Worm (Caenorhabditis elegans): Measurements from ENCODE around the gene R09D1.12.

R09D1.12 gene

DNA sequence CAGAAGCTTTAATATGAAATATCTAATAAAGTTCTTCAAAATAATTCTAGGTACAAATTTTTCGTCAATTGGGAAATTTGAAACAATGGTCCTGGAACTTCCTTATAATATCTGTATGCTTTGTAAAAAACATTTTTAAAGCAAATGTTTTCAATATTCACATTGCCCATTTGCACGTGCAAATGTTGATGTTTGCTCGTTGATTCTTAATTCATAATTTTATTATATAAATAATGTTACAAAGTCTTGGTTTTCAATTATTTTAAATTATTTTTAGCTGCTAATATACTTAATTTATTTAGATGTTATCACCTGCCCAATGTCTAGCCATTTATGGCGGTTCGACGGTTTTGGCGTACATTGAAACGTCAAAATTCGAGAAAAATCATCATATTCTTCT is 30.1 kb downstream of the R09D1.12 start, which contains the start of gene M176.11:
Gene M176.11 (plus strand): TSS at position 301 of the 400 bp plus-strand sequence.
- TF ChIP-seq fos-1 (tag; optimal IDR thresholded peaks at IDR 0.05) (no peak), blmp-1 (tag; optimal IDR thresholded peaks at IDR 0.05; ENCODE audit: insufficient read depth) (no peak), skn-1 (tag; optimal IDR thresholded peaks at IDR 0.05) (no peak), ztf-1 (GFP tag; conservative IDR thresholded peaks at IDR 0.05) (no peak), zag-1 (tag; optimal IDR thresholded peaks at IDR 0.05) (no peak), lin-11 (tag; optimal IDR thresholded peaks at IDR 0.05) (no peak), mab-5 (tag; optimal IDR thresholded peaks at IDR 0.05) (no peak), dmd-4 (tag; optimal IDR thresholded peaks at IDR 0.05) (no peak), ceh-82 (tag; optimal IDR thresholded peaks at IDR 0.05) (no peak), mdl-1 (tag; optimal IDR thresholded peaks at IDR 0.05) (no peak), snpc-4 (tag; optimal IDR thresholded peaks at IDR 0.05) (no peak), sem-4 (tag; optimal IDR thresholded peaks at IDR 0.05) (no peak), nhr-12 (tag; optimal IDR thresholded peaks at IDR 0.05) (no peak), sma-9 (GFP tag; optimal IDR thresholded peaks at IDR 0.05) (no peak), sma-9 (tag; optimal IDR thresholded peaks at IDR 0.05) (no peak)

DNA sequence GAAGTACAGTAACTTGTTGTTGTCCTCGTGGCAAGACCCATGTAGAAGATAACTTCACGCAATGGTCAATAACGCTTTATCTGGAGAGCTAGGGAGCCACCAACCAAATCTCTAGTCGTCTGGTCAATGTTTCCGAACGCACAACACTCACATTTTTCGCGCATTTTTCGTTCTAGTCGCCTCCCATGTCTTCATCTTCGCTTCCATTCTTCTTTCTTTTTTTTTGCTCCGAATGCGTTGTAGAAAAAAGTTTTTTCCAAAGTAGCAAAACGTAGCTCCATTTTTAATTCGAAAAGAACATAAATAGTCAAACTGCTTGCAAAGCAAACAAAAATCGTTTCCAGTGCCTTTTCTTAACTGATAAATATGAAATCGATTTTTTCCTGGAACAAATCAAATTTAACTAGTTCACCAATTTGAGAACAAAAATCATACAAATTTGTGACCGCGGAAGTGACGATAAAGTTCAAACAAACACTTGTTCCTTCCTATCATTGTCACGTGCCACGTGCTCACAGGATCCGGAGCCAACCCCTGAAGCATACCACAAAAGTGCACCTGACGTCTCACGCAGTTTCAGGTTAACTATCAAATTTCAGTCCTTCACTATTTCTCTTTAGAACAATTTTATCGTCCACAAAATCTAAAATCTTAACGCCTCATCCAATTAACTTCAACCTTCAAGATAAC is 33.1 kb downstream of the R09D1.12 start:
- TF ChIP-seq ama-1 (optimal IDR thresholded peaks at IDR 0.05) = no peak
- TF ChIP-seq nhr-21 (tag; optimal IDR thresholded peaks at IDR 0.05) = no peak
- TF ChIP-seq elt-3 (tag; optimal IDR thresholded peaks at IDR 0.05) = no peak
- TF ChIP-seq nhr-25 (tag; optimal IDR thresholded peaks at IDR 0.05) = no peak
- TF ChIP-seq zag-1 (tag; optimal IDR thresholded peaks at IDR 0.05) = no peak
- no peak for TF ChIP-seq sma-3 (GFP tag; optimal IDR thresholded peaks at IDR 0.05)
- TF ChIP-seq lin-39 (tag; optimal IDR thresholded peaks at IDR 0.05) = no peak

DNA sequence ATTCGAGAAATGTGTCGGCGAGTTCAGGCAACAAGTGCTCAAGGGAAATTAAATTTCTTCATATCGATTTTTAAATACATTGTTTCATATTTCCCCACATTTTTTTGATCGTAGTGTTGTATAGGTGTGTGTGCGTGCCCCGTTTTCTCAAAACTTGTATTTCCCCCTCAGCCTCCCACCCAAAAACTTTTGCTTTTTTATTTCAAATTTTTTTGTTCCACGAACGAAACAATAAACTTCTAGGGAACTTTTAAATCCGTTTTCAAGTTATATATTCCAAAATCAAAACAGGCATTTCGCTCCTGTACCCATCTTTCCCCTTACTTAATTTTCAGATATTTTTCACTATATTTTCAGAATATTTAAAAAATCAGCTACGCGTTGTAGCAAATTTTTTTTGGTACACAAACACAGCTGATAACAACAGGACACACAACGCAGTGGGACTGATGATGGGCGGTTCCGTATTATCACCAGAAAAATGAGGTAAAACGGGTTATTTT is 34.0 kb downstream of the R09D1.12 start, which contains the start of the genes M176.4 and M176.16:
Gene M176.4 (plus strand): TSS at position 301 of the 503 bp plus-strand sequence.
Gene M176.16 (plus strand): TSS at position 453 of the 503 bp plus-strand sequence.
- TF ChIP-seq elt-1 (tag; optimal IDR thresholded peaks at IDR 0.05) = no peak
- no peak for TF ChIP-seq lsy-2 (tag; optimal IDR thresholded peaks at IDR 0.05)
- TF ChIP-seq nhr-129 (tag; optimal IDR thresholded peaks at IDR 0.05) = no peak
- TF ChIP-seq Y55F3AM.14 (GFP tag; optimal IDR thresholded peaks at IDR 0.05) = no peak
- TF ChIP-seq blmp-1 (tag; optimal IDR thresholded peaks at IDR 0.05; ENCODE audit: insufficient read depth) = no peak
- TF ChIP-seq lin-11 (tag; optimal IDR thresholded peaks at IDR 0.05) = no peak
- TF ChIP-seq ceh-16 (tag; optimal IDR thresholded peaks at IDR 0.05) = no peak

DNA sequence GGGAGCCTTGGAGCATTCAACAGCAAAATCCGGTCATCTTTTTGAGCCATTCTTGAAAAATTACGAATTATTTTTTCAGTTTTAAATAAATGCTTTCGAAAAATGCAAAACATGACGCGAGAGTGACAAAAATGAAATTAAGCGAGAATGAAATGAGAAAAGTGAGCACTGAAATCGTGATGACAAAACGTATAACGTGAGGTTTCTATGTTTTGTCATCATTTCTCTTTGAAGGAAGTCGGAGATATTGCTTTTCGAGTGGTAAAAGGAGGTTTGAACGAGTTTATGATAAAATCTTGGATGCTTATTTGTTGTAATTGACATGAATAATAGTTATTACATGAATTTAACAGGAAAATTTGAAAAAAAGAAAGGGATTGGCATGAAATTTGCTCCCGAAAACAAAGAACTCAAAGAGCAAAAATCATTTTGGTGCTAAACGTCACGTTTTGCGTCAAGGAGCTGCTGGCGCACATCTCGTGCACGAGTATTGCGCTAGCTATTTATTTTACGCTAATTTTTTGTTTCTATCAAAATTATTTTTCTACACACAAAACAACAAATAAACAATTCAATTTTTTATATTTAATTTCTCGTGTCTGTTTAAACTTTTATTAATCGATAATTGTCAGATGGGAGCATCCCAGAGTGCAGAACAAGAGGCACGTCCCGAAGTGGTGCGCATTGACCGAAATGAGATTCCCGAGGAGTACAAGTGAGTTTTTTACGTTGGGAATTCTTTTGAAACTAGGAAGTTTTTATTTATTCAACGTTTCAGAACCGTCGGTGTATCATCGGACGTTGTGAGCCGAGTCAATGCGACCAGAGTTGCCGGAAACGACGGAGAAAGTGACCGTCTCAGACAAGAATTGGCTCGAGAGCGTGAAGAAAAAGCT is 35.4 kb downstream of the R09D1.12 start, which contains the start of the genes gss-1 and chch-3:
Gene gss-1 (minus strand): TSS at position 51 of the 896 bp plus-strand sequence.
Gene chch-3 (plus strand): TSS at position 633 of the 896 bp plus-strand sequence.
- TF ChIP-seq nhr-129 (tag; optimal IDR thresholded peaks at IDR 0.05) (peak; percentile 71), sma-9 (GFP tag; optimal IDR thresholded peaks at IDR 0.05) (peak; percentile 65), sma-9 (tag; optimal IDR thresholded peaks at IDR 0.05) (no peak), fos-1 (tag; optimal IDR thresholded peaks at IDR 0.05) (peak; percentile 63), nhr-77 (tag; optimal IDR thresholded peaks at IDR 0.05) (no peak), sma-3 (GFP tag; optimal IDR thresholded peaks at IDR 0.05) (peak; percentile 14), ztf-4 (tag; optimal IDR thresholded peaks at IDR 0.05) (no peak), unc-39 (tag; optimal IDR thresholded peaks at IDR 0.05) (no peak), ceh-82 (tag; optimal IDR thresholded peaks at IDR 0.05) (no peak), ztf-1 (GFP tag; conservative IDR thresholded peaks at IDR 0.05) (no peak), unc-62 (GFP tag; optimal IDR thresholded peaks at IDR 0.05) (no peak), egl-27 (tag; optimal IDR thresholded peaks at IDR 0.05) (no peak), Y55F3AM.14 (GFP tag; optimal IDR thresholded peaks at IDR 0.05) (no peak), nhr-21 (tag; optimal IDR thresholded peaks at IDR 0.05) (peak; percentile 13), C34F6.9 (tag; optimal IDR thresholded peaks at IDR 0.05) (peak; percentile 85), snpc-4 (tag; optimal IDR thresholded peaks at IDR 0.05) (peak; percentile 14), nhr-237 (tag; optimal IDR thresholded peaks at IDR 0.05) (no peak), nhr-6 (tag; optimal IDR thresholded peaks at IDR 0.05) (no peak), aly-2 (tag; optimal IDR thresholded peaks at IDR 0.05) (no peak), gmeb-1 (tag; optimal IDR thresholded peaks at IDR 0.05) (peak; percentile 69), lsy-2 (tag; optimal IDR thresholded peaks at IDR 0.05) (peak; percentile 56 to 85), zag-1 (tag; optimal IDR thresholded peaks at IDR 0.05) (no peak), mdl-1 (tag; optimal IDR thresholded peaks at IDR 0.05) (no peak), unc-55 (GFP tag; optimal IDR thresholded peaks at IDR 0.05) (peak; percentile 75), ZK546.5 (tag; optimal IDR thresholded peaks at IDR 0.05) (no peak), lin-11 (tag; optimal IDR thresholded peaks at IDR 0.05) (peak; percentile 1), lin-13 (GFP tag; optimal IDR thresholded peaks at IDR 0.05) (peak; percentile 43), blmp-1 (tag; optimal IDR thresholded peaks at IDR 0.05; ENCODE audit: insufficient read depth) (no peak), mab-5 (tag; optimal IDR thresholded peaks at IDR 0.05) (peak; percentile 25), nhr-12 (tag; optimal IDR thresholded peaks at IDR 0.05) (no peak), peb-1 (tag; optimal IDR thresholded peaks at IDR 0.05) (no peak), ztf-11 (tag; optimal IDR thresholded peaks at IDR 0.05) (no peak), nhr-23 (tag; optimal IDR thresholded peaks at IDR 0.05) (no peak)

Data from whole organism, L2 larva.